Fruit fly (Drosophila melanogaster): ENCODE measurements around the gene Nhe3.

DNA sequence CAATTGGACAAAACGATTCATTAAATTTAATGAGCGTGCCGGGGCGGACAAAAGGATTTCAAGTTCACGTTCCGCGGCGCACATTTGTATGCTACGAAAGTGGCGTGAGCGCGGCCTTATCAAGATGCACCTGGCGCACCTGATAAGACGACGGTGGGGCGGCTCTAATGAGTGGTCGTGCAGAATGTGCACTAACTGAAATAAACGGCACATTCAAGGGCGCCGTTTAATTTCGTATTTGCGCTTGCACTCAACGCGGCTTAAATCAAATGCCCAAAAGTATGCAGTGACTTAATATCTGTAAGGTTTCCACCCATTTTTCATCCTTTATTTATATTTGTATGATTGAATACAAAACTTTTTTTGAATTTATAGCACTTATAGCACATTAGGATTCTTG lies 32.8 kb upstream of the Nhe3 start:
- TF ChIP-seq pan (optimal IDR thresholded peaks at IDR 0.05) (no peak), CG8478 (optimal IDR thresholded peaks at IDR 0.05) (no peak), psq (optimal IDR thresholded peaks at IDR 0.05) (no peak), Dll (optimal IDR thresholded peaks at IDR 0.05) (no peak), usp (GFP tag; optimal IDR thresholded peaks at IDR 0.05) (no peak)
